Fruit fly (Drosophila melanogaster): ENCODE results near the gene CG45075.
A peak's percentile ranks its signal among the peaks of the same experiment; 100 is the strongest.

The CG45075 gene

DNA sequence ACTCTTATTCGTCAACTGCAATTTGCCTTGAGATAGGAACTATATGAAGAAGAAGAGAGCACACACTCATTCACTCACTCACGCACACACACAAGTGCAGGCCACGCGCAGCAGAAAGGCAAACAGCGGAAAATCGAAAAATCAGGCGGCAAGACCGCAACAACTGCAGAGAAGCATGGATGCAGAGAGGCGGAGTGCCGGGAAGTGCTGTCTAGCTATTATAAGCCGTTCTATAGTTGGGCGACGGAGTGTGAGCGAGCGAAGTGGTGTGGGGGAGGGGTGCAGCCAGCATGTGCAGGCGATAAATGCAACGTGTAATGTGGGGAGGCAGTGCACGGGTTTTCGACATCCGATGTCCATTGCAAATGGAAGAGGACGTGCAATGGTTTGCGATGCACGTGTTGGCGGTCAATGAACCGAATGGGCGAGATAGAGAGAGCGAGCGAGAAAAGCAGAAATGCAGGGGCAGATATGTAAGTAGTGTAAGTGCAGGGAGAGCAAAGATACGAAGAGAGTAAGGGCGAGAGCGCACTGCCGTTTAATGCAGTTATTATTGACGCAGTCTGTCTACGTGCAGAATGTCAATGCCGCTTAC is 12.4 kb upstream of the CG45075 start (continued):
- TF ChIP-seq CG6254 (GFP tag; optimal IDR thresholded peaks at IDR 0.05) (no peak), NFAT (GFP tag; IDR thresholded peaks at IDR 0.05) (no peak), vvl (GFP tag; IDR thresholded peaks at IDR 0.05) (peak; percentile 50; the same call in 1 of the 2 replicates), CG34422 (GFP tag; IDR thresholded peaks at IDR 0.05) (no peak), CG9727 (GFP tag; optimal IDR thresholded peaks at IDR 0.05) (no peak), her (GFP tag; optimal IDR thresholded peaks at IDR 0.05) (no peak), CG9437 (GFP tag; optimal IDR thresholded peaks at IDR 0.05) (no peak), H15 (GFP tag; IDR thresholded peaks at IDR 0.05) (no peak), HLHmδ (GFP tag; optimal IDR thresholded peaks at IDR 0.05) (peak; percentile 90), dati (GFP tag; IDR thresholded peaks at IDR 0.05) (no peak), CG32772 (GFP tag; IDR thresholded peaks at IDR 0.05) (no peak), Lhr (GFP tag; optimal IDR thresholded peaks at IDR 0.05) (no peak), cad (GFP tag; optimal IDR thresholded peaks at IDR 0.05) (no peak), CG3838 (GFP tag; optimal IDR thresholded peaks at IDR 0.05) (no peak), Fer3 (tag; optimal IDR thresholded peaks at IDR 0.05) (no peak), hkb (optimal IDR thresholded peaks at IDR 0.05) (no peak), hkb (GFP tag; IDR thresholded peaks at IDR 0.05) (no peak), cas (GFP tag; IDR thresholded peaks at IDR 0.05) (no peak), sqz (GFP tag; optimal IDR thresholded peaks at IDR 0.05) (no peak), E2f1 (GFP tag; IDR thresholded peaks at IDR 0.05) (no peak), pum (GFP tag; optimal IDR thresholded peaks at IDR 0.05) (no peak), CG9215 (GFP tag; IDR thresholded peaks at IDR 0.05) (no peak), emc (GFP tag; optimal IDR thresholded peaks at IDR 0.05) (no peak), CG2120 (GFP tag; optimal IDR thresholded peaks at IDR 0.05) (no peak), slou (GFP tag; optimal IDR thresholded peaks at IDR 0.05) (no peak), CG7963 (GFP tag; IDR thresholded peaks at IDR 0.05; ENCODE audit: partially characterized antibody) (no peak), vfl (GFP tag; optimal IDR thresholded peaks at IDR 0.05) (no peak), Optix (GFP tag; IDR thresholded peaks at IDR 0.05) (no peak), Blimp-1 (GFP tag; optimal IDR thresholded peaks at IDR 0.05) (peak; percentile 79), hbn (GFP tag; IDR thresholded peaks at IDR 0.05; ENCODE audit: partially characterized antibody) (no peak), Hr51 (GFP tag; optimal IDR thresholded peaks at IDR 0.05) (no peak), HmgZ (tag; optimal IDR thresholded peaks at IDR 0.05) (no peak), CG5953 (GFP tag; IDR thresholded peaks at IDR 0.05) (no peak), CG13296 (GFP tag; optimal IDR thresholded peaks at IDR 0.05) (no peak), Xbp1 (GFP tag; optimal IDR thresholded peaks at IDR 0.05) (peak; percentile 14), CG8290 (GFP tag; optimal IDR thresholded peaks at IDR 0.05) (no peak), CG8290 (tag; optimal IDR thresholded peaks at IDR 0.05) (no peak), chif (GFP tag; optimal IDR thresholded peaks at IDR 0.05) (no peak), trh (GFP tag; optimal IDR thresholded peaks at IDR 0.05) (no peak), CG13123 (GFP tag; optimal IDR thresholded peaks at IDR 0.05) (no peak), Lpt (GFP tag; optimal IDR thresholded peaks at IDR 0.05) (peak; percentile 92), nerfin-1 (tag; optimal IDR thresholded peaks at IDR 0.05) (peak; percentile 27), dm (GFP tag; optimal IDR thresholded peaks at IDR 0.05) (peak; percentile 99), Rx (GFP tag; IDR thresholded peaks at IDR 0.05) (no peak), corto (GFP tag; optimal IDR thresholded peaks at IDR 0.05) (no peak), CG6689 (GFP tag; IDR thresholded peaks at IDR 0.05) (no peak), CG10321 (GFP tag; IDR thresholded peaks at IDR 0.05) (no peak), Camta (GFP tag; optimal IDR thresholded peaks at IDR 0.05) (no peak), CG3163 (GFP tag; optimal IDR thresholded peaks at IDR 0.05) (peak; percentile 3), CG11398 (GFP tag; optimal IDR thresholded peaks at IDR 0.05) (no peak), fru (optimal IDR thresholded peaks at IDR 0.05) (peak; percentile 27), Taf1 (GFP tag; IDR thresholded peaks at IDR 0.05) (no peak), lov (optimal IDR thresholded peaks at IDR 0.05) (no peak), lov (GFP tag; IDR thresholded peaks at IDR 0.05) (no peak)

All from whole organism, embryonic.